Fruit fly (Drosophila melanogaster): ENCODE results near the gene lz.

The lz gene

dm6 chrX:9295518-9295917, 11.1 kb downstream of the lz start (continued):
- no peak for TF ChIP-seq CG7271 (tag; optimal IDR thresholded peaks at IDR 0.05)
- TF ChIP-seq CG4424 (GFP tag; optimal IDR thresholded peaks at IDR 0.05): peak; percentile 33
- no peak for TF ChIP-seq NFAT (GFP tag; IDR thresholded peaks at IDR 0.05)
- peak; percentile 61 for TF ChIP-seq Med (GFP tag)
- TF ChIP-seq ewg (GFP tag; optimal IDR thresholded peaks at IDR 0.05): no peak
- no peak for TF ChIP-seq maf-S (GFP tag; optimal IDR thresholded peaks at IDR 0.05)
- no peak for TF ChIP-seq Abd-B (GFP tag; optimal IDR thresholded peaks at IDR 0.05)
- TF ChIP-seq hbn (GFP tag; IDR thresholded peaks at IDR 0.05; ENCODE audit: partially characterized antibody): no peak
- no peak for TF ChIP-seq CG18476 (GFP tag; optimal IDR thresholded peaks at IDR 0.05)
- no peak for TF ChIP-seq pan (optimal IDR thresholded peaks at IDR 0.05)
- peak in 1 of 2 experiments; percentile 37 for TF ChIP-seq pan (GFP tag; optimal IDR thresholded peaks at IDR 0.05 in 1 of 2, IDR thresholded peaks at IDR 0.05 in 1 of 2)
- no peak for TF ChIP-seq Nf-YA (GFP tag; IDR thresholded peaks at IDR 0.05)
- TF ChIP-seq CG1832 (GFP tag; optimal IDR thresholded peaks at IDR 0.05): no peak
- no peak for TF ChIP-seq kay (GFP tag; optimal IDR thresholded peaks at IDR 0.05)
- TF ChIP-seq CG8388 (GFP tag; optimal IDR thresholded peaks at IDR 0.05): peak; percentile 34
- peak; percentile 71 for TF ChIP-seq CG1603 (tag; optimal IDR thresholded peaks at IDR 0.05)
- TF ChIP-seq dpn (GFP tag; optimal IDR thresholded peaks at IDR 0.05): no peak
- no peak for TF ChIP-seq Vsx1 (GFP tag; optimal IDR thresholded peaks at IDR 0.05)
- TF ChIP-seq CG6689 (GFP tag; IDR thresholded peaks at IDR 0.05): peak; percentile 44; the same call in 1 of the 2 replicates
- TF ChIP-seq Hsf (GFP tag; optimal IDR thresholded peaks at IDR 0.05): peak; percentile 4
- TF ChIP-seq Sry-δ (GFP tag; optimal IDR thresholded peaks at IDR 0.05): no peak
- TF ChIP-seq Hey (tag; optimal IDR thresholded peaks at IDR 0.05): no peak
- TF ChIP-seq CG8281 (tag; optimal IDR thresholded peaks at IDR 0.05): no peak
- TF ChIP-seq CG17829 (tag; optimal IDR thresholded peaks at IDR 0.05): peak; percentile 15
- peak; percentile 35 for TF ChIP-seq CG12391 (tag; optimal IDR thresholded peaks at IDR 0.05)
- TF ChIP-seq CG34224 (GFP tag; IDR thresholded peaks at IDR 0.05; ENCODE audit: partially characterized antibody): no peak
- no peak for TF ChIP-seq hkb (optimal IDR thresholded peaks at IDR 0.05)
- TF ChIP-seq hkb (GFP tag; IDR thresholded peaks at IDR 0.05): peak; percentile 32; the same call in 1 of the 2 replicates
- peak; percentile 40 for TF ChIP-seq fd96Cb (tag; optimal IDR thresholded peaks at IDR 0.05)
- TF ChIP-seq CG30020 (tag; optimal IDR thresholded peaks at IDR 0.05): no peak
- TF ChIP-seq Myb (GFP tag; optimal IDR thresholded peaks at IDR 0.05): no peak
- TF ChIP-seq crc (GFP tag; optimal IDR thresholded peaks at IDR 0.05): no peak
- TF ChIP-seq Stat92E (GFP tag; optimal IDR thresholded peaks at IDR 0.05): no peak
- no peak for TF ChIP-seq wdn (GFP tag; IDR thresholded peaks at IDR 0.05)
- no peak for TF ChIP-seq disco-r (GFP tag; optimal IDR thresholded peaks at IDR 0.05)
- no peak for TF ChIP-seq CG10543 (GFP tag; optimal IDR thresholded peaks at IDR 0.05)
- no peak for TF ChIP-seq CG6254 (GFP tag; optimal IDR thresholded peaks at IDR 0.05)
- TF ChIP-seq cato (GFP tag; optimal IDR thresholded peaks at IDR 0.05; ENCODE audit: borderline replicate concordance): no peak
- peak; percentile 1 for TF ChIP-seq CG2875 (GFP tag; optimal IDR thresholded peaks at IDR 0.05)
- no peak for TF ChIP-seq CG42726 (GFP tag; IDR thresholded peaks at IDR 0.05; ENCODE audit: partially characterized antibody)
- peak; percentile 37; the same call in 1 of the 3 replicates for TF ChIP-seq ken (GFP tag; IDR thresholded peaks at IDR 0.05)
- TF ChIP-seq dmrt11E (tag; optimal IDR thresholded peaks at IDR 0.05): peak; percentile 61
- TF ChIP-seq en (GFP tag; optimal IDR thresholded peaks at IDR 0.05): no peak
- no peak for TF ChIP-seq BtbVII (GFP tag; optimal IDR thresholded peaks at IDR 0.05)
- no peak for TF ChIP-seq CG4328 (GFP tag; optimal IDR thresholded peaks at IDR 0.05)
- TF ChIP-seq gfzf (GFP tag; optimal IDR thresholded peaks at IDR 0.05): no peak
- no peak for TF ChIP-seq CG14965 (GFP tag; optimal IDR thresholded peaks at IDR 0.05; ENCODE audit: borderline replicate concordance)
- no peak for TF ChIP-seq CG33213 (GFP tag; optimal IDR thresholded peaks at IDR 0.05)
- no peak for TF ChIP-seq sens-2 (GFP tag; IDR thresholded peaks at IDR 0.05)
- no peak for TF ChIP-seq Eip74EF (GFP tag; optimal IDR thresholded peaks at IDR 0.05)

Data from whole organism, embryonic.